Worm (Caenorhabditis elegans) whole organism, midembryonic: ENCODE data around the gene F59A7.7.

Source experiments
- T22C8.4 ChIP-seq: fragments of 200-800 bp; sonication (Bioruptor generic); IDR thresholded peaks from 2 replicates; pipeline ENCODE4 v1.3.6; 2022; ENCODE audit warnings: missing genetic modification characterization, missing compliant biosample characterization
- flt-1 ChIP-seq: fragments of 200-800 bp; sonication (Bioruptor generic); IDR thresholded peaks from 2 replicates; pipeline ENCODE4 v1.3.6; 2022; ENCODE audit warnings: missing genetic modification characterization, missing compliant biosample characterization
- klf-2 ChIP-seq: fragments of 200-800 bp; sonication (Bioruptor generic); conservative IDR thresholded peaks from 2 replicates; pipeline ENCODE4 v1.3.6; 2022; ENCODE audit warnings: missing genetic modification reagents, missing genetic modification characterization, missing compliant biosample characterization
- med-1 ChIP-seq: sonication (generic microtip); optimal IDR thresholded peaks from 2 replicates; lab custom pipeline; 2017; ENCODE audit warnings: missing genetic modification characterization, mild to moderate bottlenecking, missing compliant biosample characterization, antibody characterized with exemption, missing genetic modification reagents; ENCODE audit not compliant: insufficient read depth
- ztf-29 ChIP-seq: fragments of 200-800 bp; sonication (Bioruptor generic); IDR thresholded peaks from 2 replicates; pipeline ENCODE4 v1.3.6; 2022; ENCODE audit warnings: missing genetic modification reagents, missing genetic modification characterization, missing compliant biosample characterization

DNA sequence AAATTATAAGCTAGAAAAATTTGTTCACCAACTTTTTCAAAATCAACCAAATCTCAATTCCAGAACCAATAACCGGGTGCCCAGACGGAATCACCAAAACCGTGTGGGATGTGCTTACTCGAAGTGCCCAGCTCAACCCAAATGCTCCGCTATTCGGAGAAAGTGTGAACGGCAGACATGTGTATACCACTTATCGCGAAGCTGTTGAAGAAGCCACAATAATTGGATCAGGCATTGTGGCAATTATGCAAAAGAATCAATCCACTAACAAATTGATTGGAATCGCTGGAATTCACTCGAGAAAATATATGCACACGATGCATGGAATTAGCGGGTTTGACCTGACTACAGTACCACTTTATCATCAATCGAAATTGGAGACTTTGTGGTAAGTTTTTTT is 42.2 kb upstream of the F59A7.7 start:
- TF ChIP-seq med-1 (GFP tag; lab: Kevin White, UChicago) (no peak), klf-2 (GFP tag; lab: Robert Waterston, UW) (no peak), T22C8.4 (GFP tag; lab: Robert Waterston, UW) (no peak), flt-1 (GFP tag; lab: Robert Waterston, UW) (no peak), ztf-29 (GFP tag; lab: Robert Waterston, UW) (no peak)
